Fruit fly (Drosophila melanogaster): Measurements from ENCODE around the gene EMC4.
A peak's percentile ranks its signal among the peaks of the same experiment; 100 is the strongest.

EMC4 gene

DNA sequence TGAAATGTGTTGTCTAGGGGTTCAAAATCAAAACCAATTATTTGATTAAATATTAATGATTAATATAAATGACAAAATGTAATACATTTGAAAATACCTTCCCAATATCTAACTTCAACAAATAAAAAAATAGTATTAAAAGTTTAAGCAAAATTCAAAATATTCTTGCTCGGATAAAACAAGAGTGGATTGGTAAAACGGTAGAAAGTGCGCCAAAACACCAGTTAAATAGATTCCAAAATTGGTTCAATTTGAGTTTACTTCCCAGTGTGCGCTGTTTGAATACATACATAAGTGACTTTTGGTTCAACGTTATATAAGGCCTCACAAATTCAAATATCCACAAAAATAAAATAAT is 3.0 kb downstream of the EMC4 start (continued):
- no peak for TF ChIP-seq maf-S (GFP tag; optimal IDR thresholded peaks at IDR 0.05)
- no peak for TF ChIP-seq CG10321 (GFP tag; IDR thresholded peaks at IDR 0.05)
- TF ChIP-seq C15 (GFP tag; IDR thresholded peaks at IDR 0.05), result 0 out of 3 replicates have a peak, but pooled peaks have one; percentile 5
- peak; percentile 52; the same call in 1 of the 2 replicates for TF ChIP-seq CG4730 (GFP tag; IDR thresholded peaks at IDR 0.05)
- no peak for TF ChIP-seq Taf1 (GFP tag; IDR thresholded peaks at IDR 0.05)
- peak; percentile 77 for TF ChIP-seq CG12391 (tag; optimal IDR thresholded peaks at IDR 0.05)
- TF ChIP-seq CG3281 (GFP tag; optimal IDR thresholded peaks at IDR 0.05), result peak; percentile 76
- TF ChIP-seq MESR4 (GFP tag; optimal IDR thresholded peaks at IDR 0.05), result no peak
- no peak for TF ChIP-seq CG6654 (GFP tag; optimal IDR thresholded peaks at IDR 0.05)
- TF ChIP-seq CG12659 (GFP tag; optimal IDR thresholded peaks at IDR 0.05), result peak; percentile 72
- peak; percentile 37 for TF ChIP-seq CG13123 (GFP tag; optimal IDR thresholded peaks at IDR 0.05)
- peak; percentile 11 for TF ChIP-seq CG12744 (GFP tag; optimal IDR thresholded peaks at IDR 0.05)
- peak; percentile 67 for TF ChIP-seq fd3F (GFP tag; optimal IDR thresholded peaks at IDR 0.05)
- no peak for TF ChIP-seq Dip3 (GFP tag; optimal IDR thresholded peaks at IDR 0.05)
- no peak for TF ChIP-seq HmgD (GFP tag; optimal IDR thresholded peaks at IDR 0.05)
- no peak for TF ChIP-seq cad (GFP tag; optimal IDR thresholded peaks at IDR 0.05)
- no peak for TF ChIP-seq CG2202 (tag; optimal IDR thresholded peaks at IDR 0.05)
- TF ChIP-seq Oaz (GFP tag; IDR thresholded peaks at IDR 0.05), result peak; percentile 67
- no peak for TF ChIP-seq Ets65A (GFP tag)
- no peak for TF ChIP-seq sr (GFP tag; IDR thresholded peaks at IDR 0.05)
- TF ChIP-seq CG10366 (GFP tag; IDR thresholded peaks at IDR 0.05), result peak; percentile 51
- TF ChIP-seq CG42726 (GFP tag; IDR thresholded peaks at IDR 0.05; ENCODE audit: partially characterized antibody), result no peak
- peak; percentile 88 for TF ChIP-seq CG15269 (tag; optimal IDR thresholded peaks at IDR 0.05)
- TF ChIP-seq CG5245 (GFP tag; optimal IDR thresholded peaks at IDR 0.05), result peak; percentile 35
- no peak for TF ChIP-seq z (GFP tag; IDR thresholded peaks at IDR 0.05)
- TF ChIP-seq sima (GFP tag; optimal IDR thresholded peaks at IDR 0.05), result no peak
- TF ChIP-seq PHDP (tag; optimal IDR thresholded peaks at IDR 0.05), result peak; percentile 79
- no peak for TF ChIP-seq zf30C (GFP tag; optimal IDR thresholded peaks at IDR 0.05)
- TF ChIP-seq CG9817 (tag; optimal IDR thresholded peaks at IDR 0.05), result peak; percentile 67
- TF ChIP-seq Ssrp (tag; optimal IDR thresholded peaks at IDR 0.05), result peak; percentile 67
- no peak for TF ChIP-seq da (GFP tag; optimal IDR thresholded peaks at IDR 0.05)
- no peak for TF ChIP-seq Lhr (GFP tag; optimal IDR thresholded peaks at IDR 0.05)
- TF ChIP-seq tio (GFP tag; optimal IDR thresholded peaks at IDR 0.05), result peak; percentile 73
- TF ChIP-seq zen2 (GFP tag; IDR thresholded peaks at IDR 0.05; ENCODE audit: partially characterized antibody), result no peak
- peak; percentile 77 for TF ChIP-seq odd (GFP tag; optimal IDR thresholded peaks at IDR 0.05)
- peak; percentile 70 for TF ChIP-seq CG9932 (GFP tag; IDR thresholded peaks at IDR 0.05)
- peak; percentile 40 for TF ChIP-seq CG12071 (GFP tag; optimal IDR thresholded peaks at IDR 0.05)
- peak; percentile 34 for TF ChIP-seq sug (tag; optimal IDR thresholded peaks at IDR 0.05)
- no peak; the same call in 1 of the 2 replicates for TF ChIP-seq Adf1 (GFP tag; IDR thresholded peaks at IDR 0.05)

- TF ChIP-seq Med (GFP tag) (peak; percentile 84), NC2β (GFP tag; optimal IDR thresholded peaks at IDR 0.05) (no peak), CG6765 (GFP tag; optimal IDR thresholded peaks at IDR 0.05) (peak; percentile 12), CG17802 (tag; optimal IDR thresholded peaks at IDR 0.05) (no peak), nerfin-2 (GFP tag; IDR thresholded peaks at IDR 0.05; ENCODE audit: partially characterized antibody) (no peak), tgo (GFP tag; IDR thresholded peaks at IDR 0.05) (no peak), stwl (tag; optimal IDR thresholded peaks at IDR 0.05) (peak; percentile 11), CG2889 (GFP tag; IDR thresholded peaks at IDR 0.05) (no peak), org-1 (GFP tag; optimal IDR thresholded peaks at IDR 0.05) (no peak), Pdp1 (GFP tag; optimal IDR thresholded peaks at IDR 0.05) (peak in 1 of 2 experiments; percentile 98), kni (GFP tag; optimal IDR thresholded peaks at IDR 0.05) (no peak), Gug (GFP tag; IDR thresholded peaks at IDR 0.05) (no peak), sd (tag; optimal IDR thresholded peaks at IDR 0.05) (peak; percentile 66)
Measured at dm6 chr3L:22864254-22865060, 3.6 kb downstream of the EMC4 start, which contains the start of gene CG33170. Gene CG33170, plus strand, starts transcription at chr3L:22864600.
